Worm (Caenorhabditis elegans): ENCODE data around the gene dpy-20.

Gene dpy-20

ce11 chrIV:11692071-11692673 lies 8.5 kb downstream of the dpy-20 start (continued):
- TF ChIP-seq pha-4 (GFP tag; IDR thresholded peaks at IDR 0.05) (peak; percentile 58; the same call in 1 of the 2 replicates), pha-4 (tag; optimal IDR thresholded peaks at IDR 0.05) (no peak), hmg-1.1 (GFP tag; IDR thresholded peaks at IDR 0.05) (peak; percentile 85), dmd-6 (GFP tag; IDR thresholded peaks at IDR 0.05) (peak; percentile 86), daf-19 (GFP tag; conservative IDR thresholded peaks at IDR 0.05) (no peak), nhr-237 (tag; optimal IDR thresholded peaks at IDR 0.05) (no peak), lin-1 (GFP tag; IDR thresholded peaks at IDR 0.05) (no peak), T20F7.1 (GFP tag; optimal IDR thresholded peaks at IDR 0.05) (peak; percentile 62), hlh-30 (tag; optimal IDR thresholded peaks at IDR 0.05; ENCODE audit: insufficient read depth) (peak; percentile 81), snpc-1.2 (GFP tag; IDR thresholded peaks at IDR 0.05) (no peak), R02D3.7 (tag; optimal IDR thresholded peaks at IDR 0.05) (no peak), nhr-77 (tag; optimal IDR thresholded peaks at IDR 0.05) (peak; percentile 90), dve-1 (tag; optimal IDR thresholded peaks at IDR 0.05; ENCODE audit: insufficient read depth) (peak; percentile 92), madf-5 (GFP tag; IDR thresholded peaks at IDR 0.05) (no peak), vab-7 (GFP tag; IDR thresholded peaks at IDR 0.05) (no peak), unc-62 (GFP tag; optimal IDR thresholded peaks at IDR 0.05 in 1 of 2) (peak; percentile 48 to 99), unc-62 (tag; optimal IDR thresholded peaks at IDR 0.05) (no peak), unc-39 (tag; optimal IDR thresholded peaks at IDR 0.05) (no peak), Y105C5A.15 (GFP tag; IDR thresholded peaks at IDR 0.05) (no peak), daf-12 (tag; optimal IDR thresholded peaks at IDR 0.05) (no peak), Y5F2A.4 (GFP tag; optimal IDR thresholded peaks at IDR 0.05) (no peak), F37D6.2 (tag; optimal IDR thresholded peaks at IDR 0.05) (peak; percentile 18), nhr-42 (GFP tag; IDR thresholded peaks at IDR 0.05) (0 out of 2 replicates have a peak, but pooled peaks have one; percentile 55), saeg-2 (GFP tag; IDR thresholded peaks at IDR 0.05) (no peak), dpl-1 (GFP tag; optimal IDR thresholded peaks at IDR 0.05) (peak; percentile 34), mdl-1 (tag; optimal IDR thresholded peaks at IDR 0.05) (peak; percentile 41 to 85), zfp-3 (GFP tag; conservative IDR thresholded peaks at IDR 0.05) (no peak), snpc-4 (tag; optimal IDR thresholded peaks at IDR 0.05) (no peak), ceh-82 (tag; optimal IDR thresholded peaks at IDR 0.05) (no peak), pqm-1 (tag; optimal IDR thresholded peaks at IDR 0.05) (peak; percentile 74), ceh-20 (GFP tag; IDR thresholded peaks at IDR 0.05) (0 out of 2 replicates have a peak, but pooled peaks have one; percentile 26), ztf-7 (tag; optimal IDR thresholded peaks at IDR 0.05) (no peak), lin-29 (GFP tag; IDR thresholded peaks at IDR 0.05) (no peak), ctbp-1 (GFP tag; IDR thresholded peaks at IDR 0.05) (0 out of 2 replicates have a peak, but pooled peaks have one; percentile 56), F26F4.8 (GFP tag; conservative IDR thresholded peaks at IDR 0.05) (no peak), nhr-102 (tag; optimal IDR thresholded peaks at IDR 0.05) (peak; percentile 61), ZK337.2 (GFP tag; IDR thresholded peaks at IDR 0.05) (no peak), tag-97 (GFP tag; IDR thresholded peaks at IDR 0.05) (no peak), mdt-29 (GFP tag; IDR thresholded peaks at IDR 0.05) (no peak), nhr-28 (tag; optimal IDR thresholded peaks at IDR 0.05) (peak; percentile 96), T26A8.4 (GFP tag; IDR thresholded peaks at IDR 0.05) (no peak), nhr-48 (tag; optimal IDR thresholded peaks at IDR 0.05) (peak; percentile 57), arid-1 (GFP tag; conservative IDR thresholded peaks at IDR 0.05) (no peak), nhr-41 (GFP tag; IDR thresholded peaks at IDR 0.05) (peak; percentile 58; the same call in 1 of the 2 replicates), nhr-6 (tag; optimal IDR thresholded peaks at IDR 0.05) (peak; percentile 85), unc-130 (GFP tag; optimal IDR thresholded peaks at IDR 0.05) (no peak), daf-8 (GFP tag; IDR thresholded peaks at IDR 0.05) (no peak), jun-1 (tag; optimal IDR thresholded peaks at IDR 0.05) (no peak), ceh-44 (GFP tag; IDR thresholded peaks at IDR 0.05) (no peak), ztf-11 (tag; optimal IDR thresholded peaks at IDR 0.05) (no peak), cey-2 (tag; optimal IDR thresholded peaks at IDR 0.05; ENCODE audit: borderline replicate concordance, insufficient read depth) (peak; percentile 39)

Measured in whole organism, L4 larva.